Fruit fly (Drosophila melanogaster) whole organism, wandering third instar larva: ENCODE data around the gene ND-13A.

ENCODE experiments used
- CG32264 ChIP-seq: fragments of 200-800 bp; sonication (Bioruptor generic); optimal IDR thresholded peaks from 2 replicates; lab custom pipeline; 2016; ENCODE audit warnings: missing biosample characterization, missing genetic modification characterization
- ey ChIP-seq: fragments of 200-800 bp; sonication (Bioruptor generic); optimal IDR thresholded peaks from 2 replicates; lab custom pipeline; 2016; ENCODE audit warnings: missing biosample characterization, missing genetic modification characterization

DNA sequence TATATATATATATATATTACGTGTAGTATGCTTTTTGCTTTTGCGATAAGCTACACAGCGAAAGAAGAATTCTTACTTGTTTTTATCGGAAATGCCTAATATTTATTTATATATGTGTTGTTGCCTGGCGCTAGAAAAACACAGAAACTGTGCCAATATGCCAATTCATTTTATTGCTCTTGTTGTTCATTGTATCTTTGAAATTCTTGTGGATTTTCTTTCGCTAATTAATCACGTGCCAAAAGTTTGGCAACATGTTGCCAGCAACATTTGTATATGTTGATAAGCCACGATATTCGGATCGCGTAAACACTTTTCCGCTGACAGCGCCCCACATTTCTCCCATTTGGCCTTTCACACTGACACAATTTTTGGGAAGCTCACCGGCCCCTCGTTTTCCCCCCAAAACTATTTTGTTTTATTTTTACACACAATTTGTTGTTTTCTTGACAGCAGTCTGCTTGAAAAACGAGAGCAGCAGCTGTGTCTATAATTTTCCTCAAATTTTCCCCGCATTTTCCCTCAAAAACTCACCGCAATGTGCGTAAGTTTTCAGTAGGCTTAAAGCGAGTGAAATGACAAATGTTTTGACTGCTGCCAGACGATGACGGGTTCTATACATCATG, 49.7 kb upstream of the ND-13A start:
- no peak for TF ChIP-seq CG32264 (GFP tag; lab: Kevin White, UChicago)
- no peak for TF ChIP-seq ey (GFP tag; lab: Kevin White, UChicago)
